Worm (Caenorhabditis elegans): ENCODE results near the gene fbxa-94.

The fbxa-94 gene

ce11 chrV:15547727-15548126 is 25.0 kb upstream of the fbxa-94 start (continued):
- TF ChIP-seq ceh-27 (GFP tag; optimal IDR thresholded peaks at IDR 0.05) (peak; percentile 15), T07F8.4 (tag; optimal IDR thresholded peaks at IDR 0.05) (no peak), tbx-9 (tag; optimal IDR thresholded peaks at IDR 0.05; ENCODE audit: borderline replicate concordance) (no peak), ztf-18 (tag; optimal IDR thresholded peaks at IDR 0.05) (peak; percentile 61), chd-7 (tag; optimal IDR thresholded peaks at IDR 0.05) (peak; percentile 58), lin-26 (GFP tag; IDR thresholded peaks at IDR 0.05) (peak; percentile 93), atf-7 (tag; optimal IDR thresholded peaks at IDR 0.05) (peak; percentile 46), pha-4 (tag; optimal IDR thresholded peaks at IDR 0.05) (no peak), nfya-2 (GFP tag; IDR thresholded peaks at IDR 0.05) (no peak), F22D6.2 (tag; optimal IDR thresholded peaks at IDR 0.05) (no peak), snpc-1.3 (tag; optimal IDR thresholded peaks at IDR 0.05; ENCODE audit: insufficient read depth) (peak; percentile 16), akir-1 (GFP tag; optimal IDR thresholded peaks at IDR 0.05) (no peak), Y56A3A.18 (GFP tag; IDR thresholded peaks at IDR 0.05) (0 out of 2 replicates have a peak, but pooled peaks have one; percentile 59), zim-3 (tag; optimal IDR thresholded peaks at IDR 0.05) (peak; percentile 13), ceh-40 (GFP tag; IDR thresholded peaks at IDR 0.05) (no peak; the same call in 1 of the 2 replicates), hmg-20 (GFP tag; IDR thresholded peaks at IDR 0.05) (no peak), lag-1 (GFP tag; IDR thresholded peaks at IDR 0.05) (no peak), F57A8.1 (GFP tag; optimal IDR thresholded peaks at IDR 0.05) (no peak), lsy-27 (tag; optimal IDR thresholded peaks at IDR 0.05; ENCODE audit: borderline replicate concordance, insufficient read depth) (no peak), lin-40 (tag; optimal IDR thresholded peaks at IDR 0.05) (no peak), F37B4.10 (GFP tag; IDR thresholded peaks at IDR 0.05) (0 out of 2 replicates have a peak, but pooled peaks have one; percentile 69), egl-18 (GFP tag; IDR thresholded peaks at IDR 0.05) (no peak), attf-3 (GFP tag; conservative IDR thresholded peaks at IDR 0.05) (no peak), nfyb-1 (GFP tag; IDR thresholded peaks at IDR 0.05) (no peak), mcd-1 (GFP tag; IDR thresholded peaks at IDR 0.05) (0 out of 2 replicates have a peak, but pooled peaks have one; percentile 14), him-1 (tag; optimal IDR thresholded peaks at IDR 0.05) (peak; percentile 70), C17E4.6 (GFP tag; IDR thresholded peaks at IDR 0.05) (no peak), Y95B8A.8 (GFP tag; IDR thresholded peaks at IDR 0.05) (0 out of 2 replicates have a peak, but pooled peaks have one; percentile 49), die-1 (tag; optimal IDR thresholded peaks at IDR 0.05) (peak; percentile 76), ztf-26 (tag; optimal IDR thresholded peaks at IDR 0.05) (peak; percentile 23), F55B11.4 (tag; optimal IDR thresholded peaks at IDR 0.05; ENCODE audit: borderline replicate concordance, insufficient read depth) (no peak), snpc-4 (GFP tag; optimal IDR thresholded peaks at IDR 0.05) (peak; percentile 50), snpc-4 (tag; optimal IDR thresholded peaks at IDR 0.05) (peak in 1 of 4 experiments; percentile 43), aptf-3 (GFP tag; IDR thresholded peaks at IDR 0.05) (no peak), Y53G8AR.9 (GFP tag; conservative IDR thresholded peaks at IDR 0.05) (no peak), attf-6 (GFP tag; IDR thresholded peaks at IDR 0.05) (no peak), sptf-2 (GFP tag; optimal IDR thresholded peaks at IDR 0.05) (no peak), C06A6.2 (GFP tag; conservative IDR thresholded peaks at IDR 0.05) (no peak), F49E8.2 (tag; optimal IDR thresholded peaks at IDR 0.05; ENCODE audit: insufficient read depth) (peak; percentile 62), madf-3 (GFP tag; IDR thresholded peaks at IDR 0.05) (0 out of 2 replicates have a peak, but pooled peaks have one; percentile 54), nhr-80 (tag; optimal IDR thresholded peaks at IDR 0.05) (peak; percentile 22), K11D2.4 (GFP tag; IDR thresholded peaks at IDR 0.05) (no peak), madf-6 (GFP tag; IDR thresholded peaks at IDR 0.05) (peak; percentile 64), F23B12.7 (tag; optimal IDR thresholded peaks at IDR 0.05; ENCODE audit: insufficient read depth) (peak; percentile 25), nhr-120 (GFP tag; IDR thresholded peaks at IDR 0.05) (0 out of 2 replicates have a peak, but pooled peaks have one; percentile 67), ama-1 (optimal IDR thresholded peaks at IDR 0.05) (no peak), ama-1 (GFP tag; optimal IDR thresholded peaks at IDR 0.05) (peak in 1 of 2 experiments; percentile 43), F39B2.1 (GFP tag; IDR thresholded peaks at IDR 0.05) (no peak), ztf-3 (GFP tag; optimal IDR thresholded peaks at IDR 0.05) (no peak)
